Fruit fly (Drosophila melanogaster) whole organism, embryonic: ENCODE measurements around the gene St2.

Source experiments
- Abd-B ChIP-seq: fragments of 200-800 bp; sonication (Bioruptor generic); optimal IDR thresholded peaks from 2 replicates; lab custom pipeline; 2018; ENCODE audit warnings: missing biosample characterization, mild to moderate bottlenecking, missing genetic modification characterization, moderate library complexity
- Awh ChIP-seq: fragments of 200-800 bp; sonication (Bioruptor generic); IDR thresholded peaks from 2 replicates; pipeline ENCODE4, ENCODE4 v1.3.6; 2022; ENCODE audit warnings: missing biosample characterization, missing genetic modification characterization
- Bgb ChIP-seq: fragments of 200-800 bp; sonication (Bioruptor generic); IDR thresholded peaks from 2 replicates; pipeline ENCODE4 v1.3.6; 2022; ENCODE audit warnings: missing biosample characterization, missing genetic modification characterization; ENCODE audit not compliant: partially characterized antibody
- CG11085 ChIP-seq: fragments of 200-800 bp; sonication (Bioruptor generic); IDR thresholded peaks from 2 replicates; pipeline ENCODE4 v1.3.6; 2022; ENCODE audit warnings: missing biosample characterization, missing genetic modification characterization
- CG11247 ChIP-seq: fragments of 200-800 bp; sonication (Bioruptor generic); IDR thresholded peaks from 2 replicates; pipeline ENCODE4 v1.3.6; 2022; ENCODE audit warnings: missing biosample characterization, missing genetic modification characterization
- CG11398 ChIP-seq: fragments of 200-800 bp; sonication (Bioruptor generic); optimal IDR thresholded peaks from 2 replicates; lab custom pipeline; 2016; ENCODE audit warnings: missing biosample characterization, missing genetic modification characterization
- CG11695 ChIP-seq: fragments of 200-800 bp; sonication (Bioruptor generic); IDR thresholded peaks from 3 replicates; pipeline ENCODE4 v1.3.6; 2022; ENCODE audit warnings: missing biosample characterization, missing genetic modification characterization
- CG1233 ChIP-seq: fragments of 200-800 bp; sonication (Bioruptor generic); optimal IDR thresholded peaks from 4 replicates; lab custom pipeline; 2018; ENCODE audit warnings: missing biosample characterization, mild to moderate bottlenecking, missing genetic modification characterization
- CG12942 ChIP-seq: fragments of 200-800 bp; sonication (Bioruptor generic); optimal IDR thresholded peaks from 3 replicates; lab custom pipeline; 2016; ENCODE audit warnings: missing biosample characterization, missing genetic modification characterization
- CG13624 ChIP-seq: fragments of 200-800 bp; sonication (Bioruptor generic); optimal IDR thresholded peaks from 2 replicates; lab custom pipeline; 2016; ENCODE audit warnings: missing biosample characterization, missing genetic modification characterization
- CG14441 ChIP-seq: fragments of 200-800 bp; sonication (Bioruptor generic); IDR thresholded peaks from 2 replicates; pipeline ENCODE4 v1.3.6; 2022; ENCODE audit warnings: missing biosample characterization, missing genetic modification characterization
- CG14965 ChIP-seq: fragments of 200-800 bp; sonication (Bioruptor generic); optimal IDR thresholded peaks from 2 replicates; lab custom pipeline; 2016; ENCODE audit warnings: missing biosample characterization, missing genetic modification characterization, borderline replicate concordance
- CG15011 ChIP-seq: fragments of 200-800 bp; sonication (Bioruptor generic); optimal IDR thresholded peaks from 3 replicates; lab custom pipeline; 2018; ENCODE audit warnings: missing biosample characterization, mild to moderate bottlenecking, missing genetic modification characterization
- CG17912 ChIP-seq: fragments of 200-800 bp; sonication (Bioruptor generic); optimal IDR thresholded peaks from 2 replicates; lab custom pipeline; 2018; ENCODE audit warnings: missing biosample characterization, mild to moderate bottlenecking, missing genetic modification characterization
- CG31365 ChIP-seq: fragments of 200-800 bp; sonication (Bioruptor generic); optimal IDR thresholded peaks from 2 replicates; lab custom pipeline; 2018; ENCODE audit warnings: missing biosample characterization, mild to moderate bottlenecking, missing genetic modification characterization
- CG3163 ChIP-seq: fragments of 200-800 bp; sonication (Bioruptor generic); optimal IDR thresholded peaks from 3 replicates; lab custom pipeline; 2016; ENCODE audit warnings: missing biosample characterization, missing genetic modification characterization
- CG33213 ChIP-seq: fragments of 200-800 bp; sonication (Bioruptor generic); optimal IDR thresholded peaks from 3 replicates; lab custom pipeline; 2016; ENCODE audit warnings: missing biosample characterization, missing genetic modification characterization
- CG4424 ChIP-seq: fragments of 200-800 bp; sonication (Bioruptor generic); optimal IDR thresholded peaks from 3 replicates; lab custom pipeline; 2016; ENCODE audit warnings: missing biosample characterization, missing genetic modification characterization
- CG7271 ChIP-seq: fragments of 200-800 bp; sonication (Bioruptor generic); optimal IDR thresholded peaks from 2 replicates; lab custom pipeline; 2018; ENCODE audit warnings: missing biosample characterization, mild to moderate bottlenecking, missing genetic modification characterization, moderate library complexity
- CG7372 ChIP-seq: fragments of 200-800 bp; sonication (Bioruptor generic); IDR thresholded peaks from 2 replicates; pipeline ENCODE4 v1.3.6; 2022; ENCODE audit warnings: missing biosample characterization, missing genetic modification characterization
- CG7987 ChIP-seq: fragments of 200-800 bp; sonication (Bioruptor generic); optimal IDR thresholded peaks from 2 replicates; lab custom pipeline; 2018; ENCODE audit warnings: missing biosample characterization, mild to moderate bottlenecking, missing genetic modification characterization, moderate library complexity
- CG9609 ChIP-seq: fragments of 200-800 bp; sonication (Bioruptor generic); optimal IDR thresholded peaks from 3 replicates; lab custom pipeline; 2016; ENCODE audit warnings: missing biosample characterization, missing genetic modification characterization
- CrebB ChIP-seq: fragments of 200-800 bp; sonication (Bioruptor generic); optimal IDR thresholded peaks from 3 replicates; lab custom pipeline; 2018; ENCODE audit warnings: missing biosample characterization, mild to moderate bottlenecking, missing genetic modification characterization
- Hr51 ChIP-seq, 2 experiments: fragments of 200-800 bp; sonication (Bioruptor generic); optimal IDR thresholded peaks; 2 replicates in 1 of 2; 3 replicates in 1 of 2; lab custom pipeline; 2016 to 2018; ENCODE audit warnings: missing biosample characterization in 2 of 2, missing genetic modification characterization in 2 of 2, mild to moderate bottlenecking in 1 of 2, moderate library complexity in 1 of 2
- Hr78 ChIP-seq, 2 experiments: fragments of 200-800 bp in 1 of 2; fragments of >200 bp in 1 of 2; sonication (Bioruptor generic) in 1 of 2; optimal IDR thresholded peaks; 2 replicates each; lab custom pipeline; 2017 to 2019; ENCODE audit warnings: missing biosample characterization in 2 of 2, missing genetic modification characterization in 2 of 2, mild to moderate bottlenecking in 1 of 2, moderate library complexity in 1 of 2
- Lim3 ChIP-seq: fragments of 200-800 bp; sonication (Bioruptor generic); IDR thresholded peaks from 2 replicates; pipeline ENCODE4 v1.3.6; 2022; ENCODE audit warnings: missing biosample characterization, missing genetic modification characterization
- NC2β ChIP-seq: fragments of 200-800 bp; sonication (Bioruptor generic); optimal IDR thresholded peaks from 2 replicates; lab custom pipeline; 2016; ENCODE audit warnings: missing biosample characterization, missing genetic modification characterization
- Oli ChIP-seq: fragments of 200-800 bp; sonication (Bioruptor generic); optimal IDR thresholded peaks from 2 replicates; lab custom pipeline; 2018; ENCODE audit warnings: missing biosample characterization, mild to moderate bottlenecking, missing genetic modification characterization, moderate library complexity
- Rx ChIP-seq: fragments of 200-800 bp; sonication (Bioruptor generic); IDR thresholded peaks from 2 replicates; pipeline ENCODE4 v1.3.6; 2022; ENCODE audit warnings: missing biosample characterization, missing genetic modification characterization
- ab ChIP-seq: fragments of 200-800 bp; sonication (Bioruptor generic); optimal IDR thresholded peaks from 2 replicates; lab custom pipeline; 2016; ENCODE audit warnings: missing biosample characterization, missing genetic modification characterization
- abd-A ChIP-seq: fragments of 200-800 bp; sonication (Bioruptor generic); optimal IDR thresholded peaks from 3 replicates; lab custom pipeline; 2019; ENCODE audit warnings: missing biosample characterization, mild to moderate bottlenecking, missing genetic modification characterization, moderate library complexity
- cg ChIP-seq: fragments of 200-800 bp; sonication (Bioruptor generic); optimal IDR thresholded peaks from 3 replicates; lab custom pipeline; 2019; ENCODE audit warnings: missing biosample characterization, mild to moderate bottlenecking, missing genetic modification characterization, moderate library complexity
- crp ChIP-seq, 2 experiments: fragments of 200-800 bp; sonication (Bioruptor generic); optimal IDR thresholded peaks; 2 replicates in 1 of 2; 3 replicates in 1 of 2; lab custom pipeline; 2017; ENCODE audit warnings: missing biosample characterization in 2 of 2, missing genetic modification characterization in 2 of 2, mild to moderate bottlenecking in 1 of 2, moderate library complexity in 1 of 2
- cwo ChIP-seq: fragments of 200-800 bp; sonication (Bioruptor generic); optimal IDR thresholded peaks from 3 replicates; lab custom pipeline; 2017; ENCODE audit warnings: missing biosample characterization, missing genetic modification characterization, mild to moderate bottlenecking, moderate library complexity, missing genetic modification reagents
- dati ChIP-seq: fragments of 200-800 bp; sonication (Bioruptor generic); IDR thresholded peaks from 2 replicates; pipeline ENCODE4 v1.3.6; 2022; ENCODE audit warnings: missing biosample characterization, missing genetic modification characterization
- dm ChIP-seq: fragments of 200-800 bp; sonication (Bioruptor generic); optimal IDR thresholded peaks from 3 replicates; lab custom pipeline; 2016; ENCODE audit warnings: missing biosample characterization, missing genetic modification characterization
- ewg ChIP-seq: fragments of 200-800 bp; sonication (Bioruptor generic); optimal IDR thresholded peaks from 3 replicates; lab custom pipeline; 2017; ENCODE audit warnings: mild to moderate bottlenecking, missing biosample characterization, missing genetic modification reagents, missing genetic modification characterization
- eyg ChIP-seq: fragments of 200-800 bp; sonication (Bioruptor generic); optimal IDR thresholded peaks from 3 replicates; lab custom pipeline; 2016; ENCODE audit warnings: missing biosample characterization, missing genetic modification characterization
- fd64A ChIP-seq: fragments of 200-800 bp; sonication (Bioruptor generic); optimal IDR thresholded peaks from 3 replicates; lab custom pipeline; 2018; ENCODE audit warnings: missing biosample characterization, mild to moderate bottlenecking, missing genetic modification characterization
- fd96Cb ChIP-seq: fragments of 200-800 bp; sonication (Bioruptor generic); optimal IDR thresholded peaks from 2 replicates; lab custom pipeline; 2018; ENCODE audit warnings: missing biosample characterization, mild to moderate bottlenecking, missing genetic modification characterization, moderate library complexity
- ftz-f1 ChIP-seq: fragments of 200-800 bp; sonication (Bioruptor generic); optimal IDR thresholded peaks from 2 replicates; lab custom pipeline; 2016; ENCODE audit warnings: missing biosample characterization, missing genetic modification characterization
- hbn ChIP-seq: fragments of 200-800 bp; sonication (Bioruptor generic); IDR thresholded peaks from 2 replicates; pipeline ENCODE4 v1.3.6; 2022; ENCODE audit warnings: missing biosample characterization, missing genetic modification characterization; ENCODE audit not compliant: partially characterized antibody
- jigr1 ChIP-seq: fragments of 200-800 bp; sonication (Bioruptor generic); IDR thresholded peaks from 3 replicates; pipeline ENCODE4 v1.3.6; 2022; ENCODE audit warnings: missing biosample characterization, missing genetic modification characterization
- lilli ChIP-seq: fragments of 200-800 bp; sonication (Bioruptor generic); optimal IDR thresholded peaks from 3 replicates; lab custom pipeline; 2016; ENCODE audit warnings: missing biosample characterization, missing genetic modification characterization
- oc ChIP-seq: fragments of 200-800 bp; sonication (Bioruptor generic); optimal IDR thresholded peaks from 2 replicates; lab custom pipeline; 2018; ENCODE audit warnings: missing biosample characterization, mild to moderate bottlenecking, missing genetic modification characterization, moderate library complexity
- psq ChIP-seq: fragments of 200-800 bp; sonication (Bioruptor generic); optimal IDR thresholded peaks from 2 replicates; lab custom pipeline; 2017; ENCODE audit warnings: missing biosample characterization, missing genetic modification characterization
- pzg ChIP-seq: fragments of 200-800 bp; sonication (Bioruptor generic); optimal IDR thresholded peaks from 3 replicates; lab custom pipeline; 2018; ENCODE audit warnings: missing biosample characterization, mild to moderate bottlenecking, missing genetic modification characterization, moderate library complexity
- row ChIP-seq: fragments of 200-800 bp; sonication (Bioruptor generic); IDR thresholded peaks from 3 replicates; pipeline ENCODE4 v1.3.6; 2022; ENCODE audit warnings: missing biosample characterization, missing genetic modification characterization
- sens ChIP-seq: fragments of 200-800 bp; sonication (Bioruptor generic); peaks from one replicate; lab custom pipeline; 2016; ENCODE audit warnings: missing biosample characterization, missing genetic modification characterization
- tin ChIP-seq: fragments of 200-800 bp; sonication (Bioruptor generic); optimal IDR thresholded peaks from 3 replicates; lab custom pipeline; 2016; ENCODE audit warnings: missing biosample characterization, missing genetic modification characterization
- twi ChIP-seq: fragments of 200-800 bp; optimal IDR thresholded peaks from 2 replicates; lab custom pipeline; 2019; ENCODE audit warnings: missing biosample characterization, mild to moderate bottlenecking, missing genetic modification characterization, moderate library complexity
- usp ChIP-seq: fragments of >200 bp; optimal IDR thresholded peaks from 2 replicates; lab custom pipeline; 2017; ENCODE audit warnings: missing biosample characterization, missing genetic modification characterization

The St2 gene

DNA sequence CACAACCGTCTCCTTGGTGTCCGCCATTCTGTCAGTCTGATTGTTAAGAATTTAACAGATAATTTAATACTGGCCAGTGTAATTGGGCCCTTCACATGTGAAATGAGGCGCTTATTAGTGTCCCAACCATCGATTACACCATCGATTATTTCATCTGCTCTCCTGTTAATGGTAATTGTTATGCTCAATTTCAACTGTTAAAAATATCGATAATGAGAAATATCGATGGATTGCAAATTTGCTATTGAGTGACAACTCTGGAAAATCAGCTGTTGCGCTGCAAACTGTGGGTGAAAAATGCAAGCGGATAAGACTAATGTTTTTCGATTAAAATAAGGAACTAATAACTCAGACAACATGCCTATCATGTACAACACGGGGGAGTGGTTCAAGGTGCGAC is 15.1 kb downstream of the St2 start, which contains the start of the genes TrpRS and Vps16A (continued):
- TF ChIP-seq CG17912 (peak; percentile 50), sens (peak; percentile 79), cwo (GFP tag; lab: Kevin White, UChicago) (no peak), CG15011 (GFP tag; lab: Kevin White, UChicago) (no peak), cg (no peak), Hr78 (GFP tag; optimal IDR thresholded peaks at IDR 0.05; lab: Kevin White, UChicago) (no peak), fd96Cb (no peak), CG31365 (tag; lab: Kevin White, UChicago) (no peak), Hr51 (GFP tag; optimal IDR thresholded peaks at IDR 0.05; lab: Kevin White, UChicago) (no peak), eyg (GFP tag; lab: Kevin White, UChicago) (no peak), CG1233 (GFP tag; lab: Kevin White, UChicago) (no peak), tin (no peak), hbn (GFP tag; lab: Robert Waterston, UW) (peak; percentile 97), CG12942 (GFP tag; lab: Kevin White, UChicago) (no peak), ftz-f1 (GFP tag; lab: Kevin White, UChicago) (no peak), Rx (GFP tag; lab: Robert Waterston, UW) (no peak), CG14441 (no peak), CG33213 (GFP tag; lab: Kevin White, UChicago) (peak; percentile 30), CG11695 (no peak), lilli (GFP tag; lab: Kevin White, UChicago) (no peak), Lim3 (GFP tag; lab: Robert Waterston, UW) (no peak), CG9609 (GFP tag; lab: Kevin White, UChicago) (no peak), CG7372 (GFP tag; lab: Robert Waterston, UW) (no peak), psq (GFP tag; lab: Kevin White, UChicago) (no peak), abd-A (tag; lab: Kevin White, UChicago) (no peak), CG7987 (GFP tag; lab: Kevin White, UChicago) (no peak), Bgb (GFP tag; lab: Robert Waterston, UW) (peak; percentile 99), jigr1 (no peak), twi (tag; lab: Kevin White, UChicago) (no peak), oc (tag; lab: Kevin White, UChicago) (no peak), CrebB (tag; lab: Kevin White, UChicago) (peak; percentile 41), dm (peak; percentile 74), CG11398 (no peak), Awh (GFP tag; lab: Robert Waterston, UW) (no peak), CG11085 (GFP tag; lab: Robert Waterston, UW) (no peak), CG13624 (GFP tag; lab: Kevin White, UChicago) (peak; percentile 0), CG11247 (GFP tag; lab: Robert Waterston, UW) (no peak), dati (GFP tag; lab: Robert Waterston, UW) (no peak), CG4424 (GFP tag; lab: Kevin White, UChicago) (no peak), CG7271 (no peak), ewg (no peak), ab (GFP tag; lab: Kevin White, UChicago) (no peak), crp (GFP tag; optimal IDR thresholded peaks at IDR 0.05; lab: Kevin White, UChicago) (peak; percentile 86 to 98), usp (GFP tag; lab: Kevin White, UChicago) (no peak), CG14965 (GFP tag; lab: Kevin White, UChicago) (no peak), Oli (tag; lab: Kevin White, UChicago) (no peak), Abd-B (no peak), row (GFP tag; lab: Robert Waterston, UW) (no peak; the same call in 2 of the 3 replicates), pzg (peak; percentile 96), CG3163 (GFP tag; lab: Kevin White, UChicago) (no peak), fd64A (GFP tag; lab: Kevin White, UChicago) (no peak), NC2β (no peak)
